Worm (Caenorhabditis elegans) whole organism, young adult: Measurements from ENCODE around the gene thoc-1.
A peak's percentile ranks its signal among the peaks of the same experiment; 100 is the strongest.

Experiments
- B0261.1 ChIP-seq: sonication (generic microtip); optimal IDR thresholded peaks from 2 replicates; lab custom pipeline; 2016; ENCODE audit warnings: mild to moderate bottlenecking, missing genetic modification characterization, moderate library complexity, missing compliant biosample characterization
- F37B4.10 ChIP-seq: fragments of 200-800 bp; sonication (Bioruptor generic); IDR thresholded peaks from 2 replicates; pipeline ENCODE4 v1.3.6; 2022; ENCODE audit warnings: missing genetic modification characterization, missing compliant biosample characterization
- F49E8.2 ChIP-seq: sonication (generic microtip); optimal IDR thresholded peaks from 3 replicates; lab custom pipeline; 2017; ENCODE audit warnings: missing genetic modification characterization, mild to moderate bottlenecking, missing compliant biosample characterization, antibody characterized with exemption, moderate library complexity; ENCODE audit not compliant: insufficient read depth
- F57A8.1 ChIP-seq: fragments of 200-800 bp; sonication (Bioruptor generic); optimal IDR thresholded peaks from 2 replicates; lab custom pipeline; 2018; ENCODE audit warnings: mild to moderate bottlenecking, missing genetic modification characterization, moderate library complexity, missing compliant biosample characterization
- Y79H2A.3 ChIP-seq: fragments of 200-800 bp; sonication (Bioruptor generic); conservative IDR thresholded peaks from 2 replicates; pipeline ENCODE4 v1.3.6; 2022; ENCODE audit warnings: missing genetic modification reagents, missing genetic modification characterization, missing compliant biosample characterization
- attf-3 ChIP-seq: fragments of 200-800 bp; sonication (Bioruptor generic); conservative IDR thresholded peaks from 2 replicates; pipeline ENCODE4 v1.3.6; 2022; ENCODE audit warnings: missing genetic modification reagents, missing genetic modification characterization, missing compliant biosample characterization
- ceh-40 ChIP-seq: fragments of 200-800 bp; sonication (Bioruptor generic); IDR thresholded peaks from 2 replicates; pipeline ENCODE4 v1.3.6; 2022; ENCODE audit warnings: missing genetic modification characterization, missing compliant biosample characterization
- ceh-58 ChIP-seq: fragments of 200-800 bp; sonication (Bioruptor generic); IDR thresholded peaks from 2 replicates; pipeline ENCODE4 v1.3.6; 2022; ENCODE audit warnings: missing genetic modification characterization, missing compliant biosample characterization
- dpl-1 ChIP-seq: fragments of 150-350 bp; optimal IDR thresholded peaks from 2 replicates; lab custom pipeline; 2014; ENCODE audit warnings: missing biosample characterization, missing genetic modification reagents, missing genetic modification characterization
- efl-1 ChIP-seq: fragments of 150-350 bp; optimal IDR thresholded peaks from 2 replicates; lab custom pipeline; 2014; ENCODE audit warnings: missing biosample characterization, missing genetic modification reagents, missing genetic modification characterization
- lin-26 ChIP-seq: fragments of 200-800 bp; sonication (Bioruptor generic); IDR thresholded peaks from 2 replicates; pipeline ENCODE4 v1.3.6; 2022; ENCODE audit warnings: missing genetic modification reagents, missing genetic modification characterization, missing compliant biosample characterization
- tlf-1 ChIP-seq: fragments of 200-800 bp; sonication (Bioruptor generic); optimal IDR thresholded peaks from 2 replicates; lab custom pipeline; 2018; ENCODE audit warnings: mild to moderate bottlenecking, missing genetic modification characterization, missing compliant biosample characterization
- unc-130 ChIP-seq: sonication (generic microtip); optimal IDR thresholded peaks from 2 replicates; lab custom pipeline; 2016; ENCODE audit warnings: missing genetic modification reagents, missing genetic modification characterization, missing compliant biosample characterization
- unc-62 ChIP-seq: fragments of 150-350 bp; optimal IDR thresholded peaks from 2 replicates; lab custom pipeline; 2014; ENCODE audit warnings: missing biosample characterization, missing genetic modification reagents, missing genetic modification characterization

ce11 chrII:753469-753868 lies 51.6 kb downstream of the thoc-1 start:
- TF ChIP-seq F57A8.1 (GFP tag; lab: Kevin White, UChicago), result no peak
- TF ChIP-seq efl-1, result no peak
- TF ChIP-seq dpl-1, result no peak
- no peak for TF ChIP-seq Y79H2A.3 (GFP tag; lab: Robert Waterston, UW)
- peak; percentile 32 for TF ChIP-seq B0261.1 (tag; lab: Kevin White, UChicago)
- TF ChIP-seq F49E8.2 (tag; lab: Kevin White, UChicago), result no peak
- TF ChIP-seq ceh-58 (GFP tag; lab: Robert Waterston, UW), result no peak
- TF ChIP-seq attf-3, result no peak
- TF ChIP-seq unc-62 (GFP tag; lab: Kevin White, UChicago), result no peak
- TF ChIP-seq lin-26, result no peak
- TF ChIP-seq unc-130 (GFP tag; lab: Kevin White, UChicago), result no peak
- TF ChIP-seq tlf-1, result no peak
- TF ChIP-seq ceh-40 (GFP tag; lab: Robert Waterston, UW), result no peak
- TF ChIP-seq F37B4.10 (GFP tag; lab: Robert Waterston, UW), result no peak
